Fruit fly (Drosophila melanogaster): ENCODE measurements around the gene CG15422.

dm6 chr2L:3991638-3992037, 13.1 kb upstream of the CG15422 start, which contains the start of gene fred:
- TF ChIP-seq Ets96B (tag; optimal IDR thresholded peaks at IDR 0.05) (no peak), CG6808 (GFP tag; optimal IDR thresholded peaks at IDR 0.05) (no peak), spab (GFP tag; optimal IDR thresholded peaks at IDR 0.05) (no peak), CG11902 (GFP tag; optimal IDR thresholded peaks at IDR 0.05) (no peak), Smox (GFP tag; optimal IDR thresholded peaks at IDR 0.05) (no peak), Blimp-1 (GFP tag; optimal IDR thresholded peaks at IDR 0.05) (no peak), CG8319 (GFP tag; optimal IDR thresholded peaks at IDR 0.05) (no peak), eg (GFP tag; IDR thresholded peaks at IDR 0.05) (no peak), achi (GFP tag; optimal IDR thresholded peaks at IDR 0.05) (no peak), Sox102F (GFP tag; optimal IDR thresholded peaks at IDR 0.05) (no peak), CG6854 (GFP tag; optimal IDR thresholded peaks at IDR 0.05) (no peak), CG11294 (GFP tag; IDR thresholded peaks at IDR 0.05) (no peak), OdsH (GFP tag; optimal IDR thresholded peaks at IDR 0.05) (no peak), CG32006 (GFP tag; optimal IDR thresholded peaks at IDR 0.05) (no peak)

Data from whole organism, prepupa.